Worm (Caenorhabditis elegans) whole organism, young adult: ENCODE results near the gene T24B8.4.

Experiments used
- F57A8.1 ChIP-seq: fragments of 200-800 bp; sonication (Bioruptor generic); optimal IDR thresholded peaks from 2 replicates; lab custom pipeline; 2018; ENCODE audit warnings: mild to moderate bottlenecking, missing genetic modification characterization, moderate library complexity, missing compliant biosample characterization
- T26A5.8 ChIP-seq: sonication (generic microtip); optimal IDR thresholded peaks from 2 replicates; lab custom pipeline; 2016; ENCODE audit warnings: missing genetic modification characterization, missing compliant biosample characterization
- Y67H2A.10 ChIP-seq: fragments of 200-800 bp; sonication (Bioruptor generic); conservative IDR thresholded peaks from 2 replicates; pipeline ENCODE4 v1.3.6; 2022; ENCODE audit warnings: missing genetic modification reagents, missing genetic modification characterization, missing compliant biosample characterization
- ama-1 ChIP-seq, 3 experiments: fragments of 150-350 bp in 1 of 3; sonication (generic microtip) in 2 of 3; optimal IDR thresholded peaks; 2 replicates each; lab custom pipeline; 2014 to 2018; ENCODE audit warnings: missing biosample characterization in 2 of 3, missing genetic modification characterization in 2 of 3, missing genetic modification reagents in 2 of 3
- aptf-2 ChIP-seq: fragments of 200-800 bp; sonication (Bioruptor generic); conservative IDR thresholded peaks from 2 replicates; pipeline ENCODE4 v1.3.6; 2022; ENCODE audit warnings: missing genetic modification reagents, missing genetic modification characterization, missing compliant biosample characterization
- ccch-3 ChIP-seq: fragments of 200-800 bp; sonication (Bioruptor generic); optimal IDR thresholded peaks from 2 replicates; lab custom pipeline; 2018; ENCODE audit warnings: mild to moderate bottlenecking, missing genetic modification characterization, missing compliant biosample characterization
- egrh-3 ChIP-seq: fragments of 200-800 bp; sonication (Bioruptor generic); IDR thresholded peaks from 2 replicates; pipeline ENCODE4 v1.3.6; 2022; ENCODE audit warnings: missing genetic modification reagents, missing genetic modification characterization, missing compliant biosample characterization
- madf-6 ChIP-seq: fragments of 200-800 bp; sonication (Bioruptor generic); IDR thresholded peaks from 2 replicates; pipeline ENCODE4 v1.3.6; 2022; ENCODE audit warnings: missing genetic modification reagents, missing genetic modification characterization, missing compliant biosample characterization
- pha-4 ChIP-seq: fragments of 150-350 bp; sonication (generic microtip); optimal IDR thresholded peaks from 2 replicates; lab custom pipeline; 2014; ENCODE audit warnings: missing biosample characterization, missing genetic modification reagents, missing genetic modification characterization
- rpc-1 ChIP-seq, 2 experiments: fragments of 150-350 bp in 1 of 2; sonication (generic microtip) in 1 of 2; optimal IDR thresholded peaks; 2 replicates each; lab custom pipeline; 2014 to 2018; ENCODE audit warnings: missing biosample characterization in 1 of 2, missing genetic modification characterization in 1 of 2, missing genetic modification reagents in 1 of 2, missing genotype in 1 of 2
- sea-2 ChIP-seq: fragments of 200-800 bp; sonication (Bioruptor generic); IDR thresholded peaks from 2 replicates; pipeline ENCODE4 v1.3.6; 2022; ENCODE audit warnings: missing genetic modification characterization, missing compliant biosample characterization
- snpc-4 ChIP-seq, 5 experiments: fragments of 150-350 bp in 1 of 5; sonication (generic microtip) in 4 of 5; optimal IDR thresholded peaks; 2 replicates each; lab custom pipeline; 2014 to 2018; ENCODE audit warnings: missing genetic modification characterization in 5 of 5, missing biosample characterization in 3 of 5, antibody characterized with exemption in 2 of 5, mild to moderate bottlenecking in 2 of 5, missing compliant biosample characterization in 2 of 5, missing genotype in 2 of 5, moderate library complexity in 2 of 5, missing genetic modification reagents in 1 of 5
- unc-62 ChIP-seq: fragments of 150-350 bp; optimal IDR thresholded peaks from 2 replicates; lab custom pipeline; 2014; ENCODE audit warnings: missing biosample characterization, missing genetic modification reagents, missing genetic modification characterization

- no peak for TF ChIP-seq Y67H2A.10 (GFP tag; lab: Robert Waterston, UW)
- no peak for TF ChIP-seq rpc-1 (optimal IDR thresholded peaks at IDR 0.05; lab: Kevin White, UChicago)
- no peak for TF ChIP-seq rpc-1 (tag; optimal IDR thresholded peaks at IDR 0.05; lab: Kevin White, UChicago)
- TF ChIP-seq F57A8.1, result no peak
- TF ChIP-seq madf-6 (GFP tag; lab: Robert Waterston, UW), result no peak
- no peak for TF ChIP-seq pha-4 (tag; lab: Kevin White, UChicago)
- TF ChIP-seq ccch-3 (GFP tag; lab: Kevin White, UChicago), result no peak
- no peak for TF ChIP-seq sea-2
- TF ChIP-seq unc-62 (GFP tag; lab: Kevin White, UChicago), result no peak
- no peak for TF ChIP-seq aptf-2 (GFP tag; lab: Robert Waterston, UW)
- no peak for TF ChIP-seq T26A5.8 (tag; lab: Kevin White, UChicago)
- TF ChIP-seq snpc-4 (GFP tag; optimal IDR thresholded peaks at IDR 0.05; lab: Kevin White, UChicago), result no peak
- TF ChIP-seq snpc-4 (tag; optimal IDR thresholded peaks at IDR 0.05; lab: Kevin White, UChicago), result no peak
- no peak for TF ChIP-seq ama-1 (optimal IDR thresholded peaks at IDR 0.05; lab: Kevin White, UChicago)
- no peak for TF ChIP-seq ama-1 (GFP tag; optimal IDR thresholded peaks at IDR 0.05; lab: Kevin White, UChicago)
- no peak for TF ChIP-seq egrh-3 (GFP tag; lab: Robert Waterston, UW)
Observed at ce11 chrII:9031891-9032290, 38.7 kb downstream of the T24B8.4 start.
